Worm (Caenorhabditis elegans): ENCODE measurements around the gene sru-20.

sru-20 gene

ce11 chrIV:12545902-12546301, 50.6 kb downstream of the sru-20 start:
- TF ChIP-seq nhr-23 (tag; optimal IDR thresholded peaks at IDR 0.05) (no peak), unc-39 (tag; optimal IDR thresholded peaks at IDR 0.05) (no peak), daf-12 (tag; optimal IDR thresholded peaks at IDR 0.05) (no peak), ama-1 (optimal IDR thresholded peaks at IDR 0.05) (no peak), ceh-28 (tag; optimal IDR thresholded peaks at IDR 0.05) (no peak), lin-39 (tag; optimal IDR thresholded peaks at IDR 0.05) (no peak), nhr-77 (tag; optimal IDR thresholded peaks at IDR 0.05) (no peak), elt-3 (tag; optimal IDR thresholded peaks at IDR 0.05) (no peak), elt-1 (tag; optimal IDR thresholded peaks at IDR 0.05) (no peak), elt-2 (tag; optimal IDR thresholded peaks at IDR 0.05) (no peak), zag-1 (tag; optimal IDR thresholded peaks at IDR 0.05) (no peak), lin-15B (tag; optimal IDR thresholded peaks at IDR 0.05) (no peak), ceh-9 (tag; optimal IDR thresholded peaks at IDR 0.05) (no peak), pqm-1 (tag; optimal IDR thresholded peaks at IDR 0.05) (no peak)

Data from whole organism, L3 larva.